Fruit fly (Drosophila melanogaster) whole organism, embryonic: Measurements from ENCODE around the gene hry.

Source experiments
- Aef1 ChIP-seq: fragments of 200-800 bp; sonication (Bioruptor generic); IDR thresholded peaks from 3 replicates; pipeline ENCODE4 v1.3.6; 2022; ENCODE audit warnings: missing biosample characterization, missing genetic modification characterization
- Bdp1 ChIP-seq: fragments of 200-800 bp; sonication (Bioruptor generic); optimal IDR thresholded peaks from 3 replicates; lab custom pipeline; 2016; ENCODE audit warnings: missing biosample characterization, missing genetic modification characterization
- Bgb ChIP-seq: fragments of 200-800 bp; sonication (Bioruptor generic); IDR thresholded peaks from 2 replicates; pipeline ENCODE4 v1.3.6; 2022; ENCODE audit warnings: missing biosample characterization, missing genetic modification characterization; ENCODE audit not compliant: partially characterized antibody
- CG10366 ChIP-seq: fragments of 200-800 bp; sonication (Bioruptor generic); IDR thresholded peaks from 2 replicates; pipeline ENCODE4 v1.3.6; 2022; ENCODE audit warnings: missing biosample characterization, missing genetic modification characterization
- CG11247 ChIP-seq: fragments of 200-800 bp; sonication (Bioruptor generic); IDR thresholded peaks from 2 replicates; pipeline ENCODE4 v1.3.6; 2022; ENCODE audit warnings: missing biosample characterization, missing genetic modification characterization
- CG12155 ChIP-seq: fragments of 200-800 bp; sonication (Bioruptor generic); optimal IDR thresholded peaks from 3 replicates; lab custom pipeline; 2016; ENCODE audit warnings: missing biosample characterization, missing genetic modification characterization
- CG14014 ChIP-seq: fragments of 200-800 bp; sonication (Bioruptor generic); IDR thresholded peaks from 2 replicates; pipeline ENCODE4 v1.3.6; 2022; ENCODE audit warnings: missing biosample characterization, missing genetic modification characterization
- CG17612 ChIP-seq: fragments of 200-800 bp; sonication (Bioruptor generic); IDR thresholded peaks from 2 replicates; pipeline ENCODE4 v1.3.6; 2022; ENCODE audit warnings: missing biosample characterization, missing genetic modification characterization
- CG18011 ChIP-seq: fragments of 200-800 bp; sonication (Bioruptor generic); optimal IDR thresholded peaks from 2 replicates; lab custom pipeline; 2017; ENCODE audit warnings: missing biosample characterization, missing genetic modification characterization, mild to moderate bottlenecking, moderate library complexity, missing genotype
- CG18476 ChIP-seq: fragments of 200-800 bp; sonication (Bioruptor generic); optimal IDR thresholded peaks from 2 replicates; lab custom pipeline; 2016; ENCODE audit warnings: missing biosample characterization, mild to moderate bottlenecking, missing genetic modification characterization
- CG2129 ChIP-seq: fragments of 200-800 bp; sonication (Bioruptor generic); IDR thresholded peaks from 2 replicates; pipeline ENCODE4 v1.3.6; 2022; ENCODE audit warnings: missing biosample characterization, missing genetic modification characterization; ENCODE audit not compliant: partially characterized antibody
- CG2202 ChIP-seq: fragments of 200-800 bp; sonication (Bioruptor generic); optimal IDR thresholded peaks from 2 replicates; lab custom pipeline; 2018; ENCODE audit warnings: missing biosample characterization, mild to moderate bottlenecking, missing genetic modification characterization
- CG30403 ChIP-seq: fragments of 200-800 bp; sonication (Bioruptor generic); optimal IDR thresholded peaks from 3 replicates; lab custom pipeline; 2016; ENCODE audit warnings: missing biosample characterization, missing genetic modification characterization
- CG4854 ChIP-seq: fragments of 200-800 bp; sonication (Bioruptor generic); optimal IDR thresholded peaks from 2 replicates; lab custom pipeline; 2016; ENCODE audit warnings: missing biosample characterization, missing genetic modification characterization, inconsistent platforms
- CG6854 ChIP-seq: fragments of 200-800 bp; sonication (Bioruptor generic); optimal IDR thresholded peaks from 3 replicates; lab custom pipeline; 2017; ENCODE audit warnings: missing biosample characterization, mild to moderate bottlenecking, missing genetic modification characterization
- CG7556 ChIP-seq: fragments of 200-800 bp; sonication (Bioruptor generic); optimal IDR thresholded peaks from 2 replicates; lab custom pipeline; 2017; ENCODE audit warnings: missing biosample characterization, mild to moderate bottlenecking, missing genetic modification characterization
- CG8478 ChIP-seq: fragments of >200 bp; optimal IDR thresholded peaks from 2 replicates; lab custom pipeline; 2018
- Dref ChIP-seq: fragments of 200-800 bp; sonication (Bioruptor generic); IDR thresholded peaks from 2 replicates; pipeline ENCODE4 v1.3.6; 2022; ENCODE audit warnings: missing biosample characterization, missing genetic modification characterization
- ERR ChIP-seq: fragments of 200-800 bp; sonication (Bioruptor generic); optimal IDR thresholded peaks from 2 replicates; lab custom pipeline; 2016; ENCODE audit warnings: missing biosample characterization, missing genetic modification characterization
- Fer1 ChIP-seq: fragments of 200-800 bp; sonication (Bioruptor generic); optimal IDR thresholded peaks from 2 replicates; lab custom pipeline; 2017; ENCODE audit warnings: missing biosample characterization, mild to moderate bottlenecking, missing genetic modification characterization
- HLH4C ChIP-seq: fragments of 200-800 bp; sonication (Bioruptor generic); IDR thresholded peaks from 3 replicates; pipeline ENCODE4 v1.3.6; 2022; ENCODE audit warnings: missing biosample characterization, missing genetic modification characterization; ENCODE audit not compliant: partially characterized antibody
- Hand ChIP-seq: fragments of 200-800 bp; sonication (Bioruptor generic); optimal IDR thresholded peaks from 2 replicates; lab custom pipeline; 2017; ENCODE audit warnings: mild to moderate bottlenecking, missing biosample characterization, missing genetic modification reagents, missing genetic modification characterization
- Hey ChIP-seq: fragments of 200-800 bp; sonication (Bioruptor generic); optimal IDR thresholded peaks from 3 replicates; lab custom pipeline; 2018; ENCODE audit warnings: missing biosample characterization, mild to moderate bottlenecking, missing genetic modification characterization
- Lim3 ChIP-seq: fragments of 200-800 bp; sonication (Bioruptor generic); IDR thresholded peaks from 2 replicates; pipeline ENCODE4 v1.3.6; 2022; ENCODE audit warnings: missing biosample characterization, missing genetic modification characterization
- MTF-1 ChIP-seq: fragments of 200-800 bp; sonication (Bioruptor generic); optimal IDR thresholded peaks from 2 replicates; lab custom pipeline; 2018; ENCODE audit warnings: missing biosample characterization, mild to moderate bottlenecking, missing genetic modification characterization, borderline replicate concordance
- Mrtf ChIP-seq: fragments of 200-800 bp; sonication (Bioruptor generic); IDR thresholded peaks from 3 replicates; pipeline ENCODE4 v1.3.6; 2022; ENCODE audit warnings: missing biosample characterization, missing genetic modification characterization
- Myb ChIP-seq: fragments of 200-800 bp; sonication (Bioruptor generic); optimal IDR thresholded peaks from 2 replicates; lab custom pipeline; 2016; ENCODE audit warnings: missing biosample characterization, missing genetic modification characterization
- NC2α ChIP-seq: fragments of 200-800 bp; sonication (Bioruptor generic); optimal IDR thresholded peaks from 2 replicates; lab custom pipeline; 2016; ENCODE audit warnings: missing biosample characterization, missing genetic modification characterization
- NfI ChIP-seq: fragments of 200-800 bp; sonication (Bioruptor generic); optimal IDR thresholded peaks from 3 replicates; lab custom pipeline; 2018; ENCODE audit warnings: missing biosample characterization, mild to moderate bottlenecking, missing genetic modification characterization, moderate library complexity
- Oaz ChIP-seq: fragments of 200-800 bp; sonication (Bioruptor generic); IDR thresholded peaks from 2 replicates; pipeline ENCODE4 v1.3.6; 2022; ENCODE audit warnings: missing biosample characterization, missing genetic modification characterization
- Oli ChIP-seq: fragments of 200-800 bp; sonication (Bioruptor generic); optimal IDR thresholded peaks from 2 replicates; lab custom pipeline; 2018; ENCODE audit warnings: missing biosample characterization, mild to moderate bottlenecking, missing genetic modification characterization, moderate library complexity
- ato ChIP-seq: fragments of 200-800 bp; sonication (Bioruptor generic); IDR thresholded peaks from 2 replicates; pipeline ENCODE4 v1.3.6; 2022; ENCODE audit warnings: missing biosample characterization, missing genetic modification characterization; ENCODE audit not compliant: partially characterized antibody
- br ChIP-seq: fragments of >200 bp; optimal IDR thresholded peaks from 2 replicates; lab custom pipeline; 2017
- caup ChIP-seq: fragments of 200-800 bp; sonication (Bioruptor generic); optimal IDR thresholded peaks from 3 replicates; lab custom pipeline; 2017; ENCODE audit warnings: missing biosample characterization, mild to moderate bottlenecking, missing genetic modification characterization, moderate library complexity; ENCODE audit not compliant: severe bottlenecking
- chm ChIP-seq: fragments of 200-800 bp; sonication (Bioruptor generic); IDR thresholded peaks from 2 replicates; pipeline ENCODE4 v1.3.6; 2022; ENCODE audit warnings: missing biosample characterization, missing genetic modification characterization
- ci ChIP-seq: fragments of 200-800 bp; sonication (Bioruptor generic); IDR thresholded peaks from 3 replicates; pipeline ENCODE4 v1.3.6; 2022; ENCODE audit warnings: missing biosample characterization, missing genetic modification characterization
- danr ChIP-seq: fragments of 200-800 bp; sonication (Bioruptor generic); IDR thresholded peaks from 2 replicates; pipeline ENCODE4 v1.3.6; 2022; ENCODE audit warnings: missing biosample characterization, missing genetic modification characterization
- dm ChIP-seq: fragments of 200-800 bp; sonication (Bioruptor generic); optimal IDR thresholded peaks from 3 replicates; lab custom pipeline; 2016; ENCODE audit warnings: missing biosample characterization, missing genetic modification characterization
- exex ChIP-seq: fragments of 200-800 bp; sonication (Bioruptor generic); optimal IDR thresholded peaks from 4 replicates; lab custom pipeline; 2018; ENCODE audit warnings: missing biosample characterization, mild to moderate bottlenecking, missing genetic modification characterization, moderate library complexity
- fu2 ChIP-seq: fragments of 200-800 bp; sonication (Bioruptor generic); optimal IDR thresholded peaks from 2 replicates; lab custom pipeline; 2016; ENCODE audit warnings: missing biosample characterization, missing genetic modification characterization
- lov ChIP-seq, 2 experiments: fragments of 200-800 bp in 1 of 2; fragments of >200 bp in 1 of 2; sonication (Bioruptor generic) in 1 of 2; IDR thresholded peaks in 1 of 2; optimal IDR thresholded peaks in 1 of 2; 2 replicates in 1 of 2; 3 replicates in 1 of 2; pipeline versions ENCODE4 v1.3.6 to Lab custom; 2017 to 2022; ENCODE audit warnings: missing biosample characterization in 1 of 2, missing genetic modification characterization in 1 of 2
- sim ChIP-seq: fragments of 200-800 bp; sonication (Bioruptor generic); IDR thresholded peaks from 2 replicates; pipeline ENCODE4 v1.3.6; 2022; ENCODE audit warnings: missing biosample characterization, missing genetic modification characterization
- sima ChIP-seq: fragments of 200-800 bp; sonication (Bioruptor generic); optimal IDR thresholded peaks from 2 replicates; lab custom pipeline; 2016; ENCODE audit warnings: missing biosample characterization, missing genetic modification characterization
- toy ChIP-seq: fragments of 200-800 bp; sonication (Bioruptor generic); IDR thresholded peaks from 2 replicates; pipeline ENCODE4 v1.3.6; 2022; ENCODE audit warnings: missing biosample characterization, missing genetic modification characterization
- ttk ChIP-seq: fragments of 200-800 bp; sonication (Bioruptor generic); IDR thresholded peaks from 2 replicates; pipeline ENCODE4 v2.1.2; 2022; ENCODE audit warnings: missing biosample characterization, missing genetic modification characterization
- unpg ChIP-seq: fragments of 200-800 bp; sonication (Bioruptor generic); optimal IDR thresholded peaks from 3 replicates; lab custom pipeline; 2018; ENCODE audit warnings: missing biosample characterization, mild to moderate bottlenecking, missing genetic modification characterization, moderate library complexity
- vvl ChIP-seq: fragments of 200-800 bp; sonication (Bioruptor generic); IDR thresholded peaks from 2 replicates; pipeline ENCODE4 v1.3.6; 2022; ENCODE audit warnings: missing biosample characterization, missing genetic modification characterization
- yki ChIP-seq: fragments of >200 bp; optimal IDR thresholded peaks from 3 replicates; lab custom pipeline; 2018

The hry gene

dm6 chr3L:8691891-8692874 is 16.6 kb downstream of the hry start (continued):
- peak; percentile 61 for TF ChIP-seq exex (tag; lab: Kevin White, UChicago)
- TF ChIP-seq Bdp1 = no peak
- peak; percentile 60; the same call in 2 of the 3 replicates for TF ChIP-seq ci (GFP tag; lab: Robert Waterston, UW)
- no peak for TF ChIP-seq sima
- TF ChIP-seq CG17612 (GFP tag; lab: Robert Waterston, UW) = no peak
- no peak for TF ChIP-seq danr (GFP tag; lab: Robert Waterston, UW)
- peak; percentile 4 for TF ChIP-seq unpg (GFP tag; lab: Kevin White, UChicago)
- no peak for TF ChIP-seq HLH4C (GFP tag; lab: Robert Waterston, UW)
- peak; percentile 68 for TF ChIP-seq CG30403 (GFP tag; lab: Kevin White, UChicago)
- TF ChIP-seq caup (GFP tag; lab: Kevin White, UChicago) = no peak
- no peak for TF ChIP-seq CG18011 (GFP tag; lab: Kevin White, UChicago)
- TF ChIP-seq CG10366 (GFP tag; lab: Robert Waterston, UW) = 0 out of 2 replicates have a peak, but pooled peaks have one; percentile 25
- peak; percentile 10; the same call in 1 of the 2 replicates for TF ChIP-seq ttk (GFP tag; lab: Robert Waterston, UW)
- TF ChIP-seq CG8478 (lab: Kevin White, UChicago) = no peak
- no peak for TF ChIP-seq lov (optimal IDR thresholded peaks at IDR 0.05; lab: Kevin White, UChicago)
- no peak for TF ChIP-seq lov (GFP tag; IDR thresholded peaks at IDR 0.05; lab: Robert Waterston, UW)
- 0 out of 3 replicates have a peak, but pooled peaks have one; percentile 8 for TF ChIP-seq Aef1
- no peak for TF ChIP-seq CG4854 (GFP tag; lab: Kevin White, UChicago)
- TF ChIP-seq MTF-1 (GFP tag; lab: Kevin White, UChicago) = no peak
- no peak for TF ChIP-seq NC2α
- peak; percentile 65 for TF ChIP-seq Oli (tag; lab: Kevin White, UChicago)
- no peak for TF ChIP-seq fu2 (GFP tag; lab: Kevin White, UChicago)
- no peak for TF ChIP-seq CG18476 (GFP tag; lab: Kevin White, UChicago)
- TF ChIP-seq Dref (GFP tag; lab: Robert Waterston, UW) = no peak
- TF ChIP-seq CG2202 (tag; lab: Kevin White, UChicago) = no peak
- peak; percentile 31; the same call in 1 of the 2 replicates for TF ChIP-seq CG11247 (GFP tag; lab: Robert Waterston, UW)
- TF ChIP-seq Oaz (GFP tag; lab: Robert Waterston, UW) = no peak
- TF ChIP-seq Hand (GFP tag; lab: Kevin White, UChicago) = no peak
- TF ChIP-seq Fer1 = no peak
- no peak for TF ChIP-seq NfI
- no peak for TF ChIP-seq vvl (GFP tag; lab: Robert Waterston, UW)
- no peak for TF ChIP-seq ERR (GFP tag; lab: Kevin White, UChicago)
- TF ChIP-seq Myb (GFP tag; lab: Kevin White, UChicago) = no peak
- TF ChIP-seq toy (GFP tag; lab: Robert Waterston, UW) = no peak
- peak; percentile 85 for TF ChIP-seq CG7556
- no peak for TF ChIP-seq yki (lab: Kevin White, UChicago)
- no peak for TF ChIP-seq ato (GFP tag; lab: Robert Waterston, UW)
- TF ChIP-seq CG12155 (GFP tag; lab: Kevin White, UChicago) = peak; percentile 44
- TF ChIP-seq Hey (tag; lab: Kevin White, UChicago) = peak; percentile 64
- TF ChIP-seq Mrtf (GFP tag; lab: Robert Waterston, UW) = no peak; the same call in 2 of the 3 replicates
- TF ChIP-seq chm = 0 out of 2 replicates have a peak, but pooled peaks have one; percentile 24
- TF ChIP-seq CG6854 (GFP tag; lab: Kevin White, UChicago) = peak; percentile 10
- TF ChIP-seq dm (GFP tag; lab: Kevin White, UChicago) = no peak
- 0 out of 2 replicates have a peak, but pooled peaks have one; percentile 11 for TF ChIP-seq sim (GFP tag; lab: Robert Waterston, UW)
- no peak; the same call in 1 of the 2 replicates for TF ChIP-seq Bgb
- no peak for TF ChIP-seq br (lab: Kevin White, UChicago)
- peak; percentile 43; the same call in 1 of the 2 replicates for TF ChIP-seq CG14014 (GFP tag; lab: Robert Waterston, UW)
- TF ChIP-seq CG2129 (GFP tag; lab: Robert Waterston, UW) = no peak
- no peak for TF ChIP-seq Lim3 (GFP tag; lab: Robert Waterston, UW)
